Worm (Caenorhabditis elegans): ENCODE results near the gene mnp-1.

Gene mnp-1

DNA sequence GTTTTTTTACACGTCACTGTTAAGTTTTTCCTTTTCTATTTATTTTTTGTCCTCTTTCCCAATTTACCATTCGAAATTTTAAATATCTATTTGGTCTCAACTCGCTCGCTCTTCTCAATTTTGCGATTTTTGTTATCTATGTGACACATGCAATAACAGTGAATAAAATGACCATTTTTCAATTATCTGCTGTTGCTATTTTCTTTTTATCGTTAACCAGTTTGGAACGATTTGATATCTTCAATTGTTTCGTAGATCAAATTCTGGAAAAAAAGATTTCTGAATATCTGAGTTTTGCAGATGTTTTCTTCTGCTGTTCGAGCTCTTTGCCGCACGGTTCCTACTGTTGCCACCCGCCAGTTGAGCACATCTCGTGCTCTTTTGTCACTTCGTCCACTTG, 50.8 kb downstream of the mnp-1 start, which contains the start of gene prdx-3 (continued):
- no peak for TF ChIP-seq C16A3.4 (tag; optimal IDR thresholded peaks at IDR 0.05)
- no peak for TF ChIP-seq vab-15 (tag; optimal IDR thresholded peaks at IDR 0.05)

DNA sequence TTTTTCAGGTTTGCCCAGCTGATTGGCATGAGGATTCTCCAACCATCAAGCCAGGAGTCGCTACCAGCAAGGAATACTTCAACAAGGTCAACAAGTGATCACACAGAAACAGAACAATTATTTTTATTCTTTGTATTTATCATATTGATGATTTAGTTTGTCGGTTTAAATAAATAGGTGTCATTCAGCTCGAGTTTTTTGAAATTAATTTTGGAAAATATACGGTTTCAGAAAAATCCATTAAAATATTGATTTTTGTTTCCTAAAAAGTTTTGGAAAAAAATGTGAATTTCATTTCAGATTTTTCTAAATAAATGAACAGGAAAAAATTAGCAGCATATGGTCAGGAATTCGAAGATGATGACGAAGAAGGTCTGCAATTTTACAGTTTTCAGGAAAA, 51.9 kb downstream of the mnp-1 start, which contains the start of gene gpch-1:
TSS of gene gpch-1 (plus strand) at position 301 of the 400 bp plus-strand sequence.
- TF ChIP-seq ceh-63 (GFP tag; optimal IDR thresholded peaks at IDR 0.05): no peak
- TF ChIP-seq tlp-1 (tag; optimal IDR thresholded peaks at IDR 0.05): no peak
- no peak for TF ChIP-seq unc-86 (tag; optimal IDR thresholded peaks at IDR 0.05)
- no peak for TF ChIP-seq egl-27 (tag; optimal IDR thresholded peaks at IDR 0.05)
- TF ChIP-seq mef-2 (tag; optimal IDR thresholded peaks at IDR 0.05): no peak
- no peak for TF ChIP-seq lin-15B (tag; optimal IDR thresholded peaks at IDR 0.05)
- no peak for TF ChIP-seq egl-13 (tag; optimal IDR thresholded peaks at IDR 0.05)
- no peak for TF ChIP-seq nhr-85 (tag)
- no peak for TF ChIP-seq alr-1 (tag; optimal IDR thresholded peaks at IDR 0.05; ENCODE audit: borderline replicate concordance)
- TF ChIP-seq ama-1 (optimal IDR thresholded peaks at IDR 0.05): no peak
- no peak for TF ChIP-seq nhr-47 (tag; optimal IDR thresholded peaks at IDR 0.05)
- no peak for TF ChIP-seq lin-13 (GFP tag; optimal IDR thresholded peaks at IDR 0.05)
- no peak for TF ChIP-seq lin-39 (tag; optimal IDR thresholded peaks at IDR 0.05)
- no peak for TF ChIP-seq dsc-1 (tag; optimal IDR thresholded peaks at IDR 0.05)
- TF ChIP-seq fkh-8 (tag; optimal IDR thresholded peaks at IDR 0.05): no peak
- TF ChIP-seq hlh-4 (tag; optimal IDR thresholded peaks at IDR 0.05): no peak
- TF ChIP-seq unc-62 (GFP tag; optimal IDR thresholded peaks at IDR 0.05): no peak

DNA sequence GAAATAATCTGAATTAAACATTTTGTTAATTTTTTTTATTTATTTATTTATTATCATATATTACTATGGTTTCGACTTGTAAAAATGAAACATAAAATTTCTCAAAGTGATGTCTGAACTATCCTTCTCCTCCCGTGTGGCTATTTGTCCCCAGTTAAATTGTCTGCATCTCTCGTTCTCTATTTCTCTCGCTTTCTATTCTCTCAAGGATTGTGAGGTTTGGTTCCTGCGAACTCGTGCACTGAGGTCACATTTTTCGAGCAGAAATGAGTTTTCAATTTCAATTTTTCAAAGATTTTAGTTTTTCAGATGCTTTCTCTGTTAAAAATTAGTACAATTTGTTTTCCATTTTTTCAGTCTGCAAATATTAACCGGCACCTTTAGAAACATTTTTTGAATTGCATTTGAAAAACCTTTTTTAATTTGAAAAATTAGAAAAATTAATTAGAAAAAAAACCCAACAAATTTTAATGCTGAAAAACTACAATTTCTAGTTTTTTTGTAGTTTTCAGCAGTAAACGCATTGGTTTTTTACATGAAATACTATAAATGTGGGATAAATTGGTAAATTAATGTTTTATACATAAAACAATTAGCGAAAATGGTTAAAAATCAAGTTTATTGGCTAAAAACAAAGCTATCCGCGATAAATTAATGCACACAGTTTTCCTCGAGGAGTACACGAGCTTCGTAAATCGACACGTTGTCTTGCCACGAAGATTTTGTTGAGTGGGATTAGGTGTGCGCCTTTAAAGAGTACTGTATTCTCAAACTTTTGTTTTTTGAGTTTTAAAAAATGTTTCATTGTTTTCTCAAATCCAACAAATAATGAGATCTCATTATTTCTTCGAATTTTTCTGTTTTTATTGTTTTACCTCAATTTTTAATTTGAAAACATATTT, 56.0 kb downstream of the mnp-1 start:
- TF ChIP-seq tbx-2 (tag; optimal IDR thresholded peaks at IDR 0.05) (peak; percentile 42), egl-27 (tag; optimal IDR thresholded peaks at IDR 0.05) (peak in 1 of 2 experiments; percentile 36), pag-3 (tag; optimal IDR thresholded peaks at IDR 0.05; ENCODE audit: borderline replicate concordance, insufficient read depth) (no peak), C16A3.4 (tag; optimal IDR thresholded peaks at IDR 0.05) (peak; percentile 27), skn-1 (tag; optimal IDR thresholded peaks at IDR 0.05) (peak; percentile 10), nhr-85 (tag) (peak; percentile 80), fkh-10 (GFP tag; optimal IDR thresholded peaks at IDR 0.05) (no peak), unc-130 (tag; optimal IDR thresholded peaks at IDR 0.05) (peak; percentile 3), lin-35 (GFP tag; optimal IDR thresholded peaks at IDR 0.05) (peak; percentile 6 to 41), elt-2 (tag; optimal IDR thresholded peaks at IDR 0.05) (peak; percentile 20), lir-3 (tag; optimal IDR thresholded peaks at IDR 0.05; ENCODE audit: poor library complexity) (peak; percentile 5), pqm-1 (tag; optimal IDR thresholded peaks at IDR 0.05) (no peak), rnt-1 (tag; optimal IDR thresholded peaks at IDR 0.05) (peak; percentile 48), nhr-19 (GFP tag; conservative IDR thresholded peaks at IDR 0.05) (peak; percentile 48), nhr-47 (tag; optimal IDR thresholded peaks at IDR 0.05) (peak; percentile 60), isw-1 (GFP tag; IDR thresholded peaks at IDR 0.05) (no peak), ceh-82 (tag; optimal IDR thresholded peaks at IDR 0.05) (peak; percentile 2 to 35 (median 28)), ceh-88 (GFP tag; IDR thresholded peaks at IDR 0.05) (no peak), lin-13 (GFP tag; optimal IDR thresholded peaks at IDR 0.05) (no peak), snpc-4 (tag; optimal IDR thresholded peaks at IDR 0.05) (peak; percentile 31), unc-86 (tag; optimal IDR thresholded peaks at IDR 0.05) (no peak), dsc-1 (tag; optimal IDR thresholded peaks at IDR 0.05) (peak; percentile 64), lin-14 (GFP tag; optimal IDR thresholded peaks at IDR 0.05) (peak; percentile 88), jun-1 (tag; optimal IDR thresholded peaks at IDR 0.05) (no peak), nhr-20 (tag; optimal IDR thresholded peaks at IDR 0.05) (peak; percentile 83), swsn-7 (tag; optimal IDR thresholded peaks at IDR 0.05) (peak; percentile 24), mab-9 (GFP tag; IDR thresholded peaks at IDR 0.05) (no peak), efl-1 (optimal IDR thresholded peaks at IDR 0.05) (peak; percentile 26 to 33), efl-1 (GFP tag; optimal IDR thresholded peaks at IDR 0.05 in 1 of 2) (peak in 1 of 2 experiments; percentile 28), blmp-1 (tag; optimal IDR thresholded peaks at IDR 0.05) (peak; percentile 19), irx-1 (tag; optimal IDR thresholded peaks at IDR 0.05) (no peak), efl-3 (GFP tag; optimal IDR thresholded peaks at IDR 0.05) (no peak), nhr-71 (tag; optimal IDR thresholded peaks at IDR 0.05) (peak; percentile 92), ztf-4 (tag; optimal IDR thresholded peaks at IDR 0.05) (peak; percentile 1), F16B12.6 (tag; optimal IDR thresholded peaks at IDR 0.05) (peak; percentile 19)

All from whole organism, L1 larva.